Worm (Caenorhabditis elegans) whole organism, L4 larva: ENCODE measurements around the gene gad-1.

Source experiments
- F44E2.7 ChIP-seq: fragments of 200-800 bp; sonication (Bioruptor generic); IDR thresholded peaks from 2 replicates; pipeline ENCODE4 v2.1.2; 2022; ENCODE audit warnings: missing genetic modification characterization, missing compliant biosample characterization
- T20F7.1 ChIP-seq: fragments of 200-800 bp; sonication (Bioruptor generic); optimal IDR thresholded peaks from 2 replicates; lab custom pipeline; 2018; ENCODE audit warnings: mild to moderate bottlenecking, missing genetic modification characterization, missing compliant biosample characterization
- Y75B8A.6 ChIP-seq: fragments of 200-800 bp; sonication (Bioruptor generic); IDR thresholded peaks from 2 replicates; pipeline ENCODE4 v1.3.6; 2022; ENCODE audit warnings: missing genetic modification reagents, missing genetic modification characterization, missing compliant biosample characterization
- ZK337.2 ChIP-seq: fragments of 200-800 bp; sonication (Bioruptor generic); IDR thresholded peaks from 2 replicates; pipeline ENCODE4 v1.3.6; 2022; ENCODE audit warnings: missing genetic modification reagents, missing genetic modification characterization, missing compliant biosample characterization
- aha-1 ChIP-seq: fragments of 150-350 bp; peaks from one replicate; lab custom pipeline; 2014; ENCODE audit warnings: missing biosample characterization, missing genetic modification characterization
- aly-2 ChIP-seq: sonication (generic microtip); optimal IDR thresholded peaks from 2 replicates; lab custom pipeline; 2018; ENCODE audit warnings: missing biosample characterization, missing genetic modification characterization
- ama-1 ChIP-seq: fragments of 150-350 bp; optimal IDR thresholded peaks from 2 replicates; lab custom pipeline; 2014; ENCODE audit warnings: inconsistent platforms, mixed read lengths
- arid-1 ChIP-seq: fragments of 200-800 bp; sonication (Bioruptor generic); conservative IDR thresholded peaks from 2 replicates; pipeline ENCODE4 v1.3.6; 2022; ENCODE audit warnings: missing genetic modification reagents, missing genetic modification characterization, missing compliant biosample characterization
- ceh-82 ChIP-seq: sonication (generic microtip); optimal IDR thresholded peaks from 2 replicates; lab custom pipeline; 2017; ENCODE audit warnings: missing biosample characterization, missing genetic modification characterization
- ctbp-1 ChIP-seq: fragments of 200-800 bp; sonication (Bioruptor generic); IDR thresholded peaks from 2 replicates; pipeline ENCODE4 v1.3.6; 2022; ENCODE audit warnings: missing genetic modification reagents, missing genetic modification characterization, missing compliant biosample characterization
- daf-16 ChIP-seq, 3 experiments: sonication (generic microtip); optimal IDR thresholded peaks; 2 replicates each; lab custom pipeline; 2016 to 2017; ENCODE audit warnings: missing genetic modification characterization in 3 of 3, missing genetic modification reagents in 3 of 3, mild to moderate bottlenecking in 2 of 3, missing compliant biosample characterization in 2 of 3, missing biosample characterization in 1 of 3, moderate library complexity in 1 of 3
- daf-19 ChIP-seq: fragments of 200-800 bp; sonication (Bioruptor generic); conservative IDR thresholded peaks from 2 replicates; pipeline ENCODE4 v1.3.6; 2022; ENCODE audit warnings: missing genetic modification characterization, missing compliant biosample characterization
- dmd-6 ChIP-seq: fragments of 200-800 bp; sonication (Bioruptor generic); IDR thresholded peaks from 2 replicates; pipeline ENCODE4 v1.3.6; 2022; ENCODE audit warnings: missing genetic modification reagents, missing genetic modification characterization, missing compliant biosample characterization
- dve-1 ChIP-seq: sonication (generic microtip); optimal IDR thresholded peaks from 2 replicates; lab custom pipeline; 2017; ENCODE audit warnings: antibody characterized with exemption, mild to moderate bottlenecking, missing genetic modification characterization, missing compliant biosample characterization; ENCODE audit not compliant: insufficient read depth
- egl-27 ChIP-seq: sonication (generic microtip); optimal IDR thresholded peaks from 3 replicates; lab custom pipeline; 2017; ENCODE audit warnings: missing biosample characterization, missing genetic modification reagents, missing genetic modification characterization
- hif-1 ChIP-seq, 2 experiments: sonication (generic microtip); optimal IDR thresholded peaks; 2 replicates each; lab custom pipeline; 2016 to 2017; ENCODE audit warnings: missing compliant biosample characterization in 2 of 2, missing genetic modification characterization in 2 of 2, missing genetic modification reagents in 2 of 2, missing genotype in 2 of 2, mild to moderate bottlenecking in 1 of 2
- hlh-11 ChIP-seq: fragments of 200-800 bp; sonication (Bioruptor generic); optimal IDR thresholded peaks from 2 replicates; lab custom pipeline; 2018; ENCODE audit warnings: mild to moderate bottlenecking, missing genetic modification characterization, missing compliant biosample characterization
- hlh-30 ChIP-seq: sonication (generic microtip); optimal IDR thresholded peaks from 2 replicates; lab custom pipeline; 2017; ENCODE audit warnings: antibody characterized with exemption, mild to moderate bottlenecking, missing genetic modification characterization, missing compliant biosample characterization; ENCODE audit not compliant: insufficient read depth
- hmg-1.1 ChIP-seq: fragments of 200-800 bp; sonication (Bioruptor generic); IDR thresholded peaks from 2 replicates; pipeline ENCODE4 v1.3.6; 2022; ENCODE audit warnings: missing genetic modification reagents, missing genetic modification characterization, missing compliant biosample characterization
- lim-7 ChIP-seq: fragments of 200-800 bp; sonication (Bioruptor generic); IDR thresholded peaks from 2 replicates; pipeline ENCODE4 v1.3.6; 2022; ENCODE audit warnings: missing genetic modification characterization, missing compliant biosample characterization
- lin-1 ChIP-seq: fragments of 200-800 bp; sonication (Bioruptor generic); IDR thresholded peaks from 2 replicates; pipeline ENCODE4 v1.3.6; 2022; ENCODE audit warnings: missing genetic modification reagents, missing genetic modification characterization, missing compliant biosample characterization
- lin-13 ChIP-seq: fragments of 150-350 bp; optimal IDR thresholded peaks from 2 replicates; lab custom pipeline; 2014; ENCODE audit warnings: missing biosample characterization, missing genetic modification reagents, missing genetic modification characterization
- lin-15B ChIP-seq: fragments of 150-350 bp; sonication (generic microtip); optimal IDR thresholded peaks from 3 replicates; lab custom pipeline; 2014; ENCODE audit warnings: missing biosample characterization, missing genetic modification characterization
- lin-29 ChIP-seq: fragments of 200-800 bp; sonication (Bioruptor generic); IDR thresholded peaks from 2 replicates; pipeline ENCODE4 v1.3.6; 2022; ENCODE audit warnings: missing genetic modification reagents, missing genetic modification characterization, missing compliant biosample characterization
- lin-38 ChIP-seq: fragments of 200-800 bp; sonication (Bioruptor generic); IDR thresholded peaks from 2 replicates; pipeline ENCODE4 v1.3.6; 2022; ENCODE audit warnings: missing genetic modification reagents, missing genetic modification characterization, missing compliant biosample characterization
- madf-5 ChIP-seq, 2 experiments: fragments of 200-800 bp; sonication (Bioruptor generic); IDR thresholded peaks; 2 replicates each; pipeline ENCODE4 v1.3.6; 2022; ENCODE audit warnings: missing compliant biosample characterization in 2 of 2, missing genetic modification characterization in 2 of 2
- mep-1 ChIP-seq: fragments of 150-350 bp; sonication (generic microtip); optimal IDR thresholded peaks from 3 replicates; lab custom pipeline; 2014; ENCODE audit warnings: missing biosample characterization, missing genetic modification characterization
- mes-2 ChIP-seq: sonication (generic microtip); optimal IDR thresholded peaks from 2 replicates; lab custom pipeline; 2016; ENCODE audit warnings: missing genotype, mild to moderate bottlenecking, missing genetic modification characterization, missing compliant biosample characterization; ENCODE audit not compliant: poor library complexity, severe bottlenecking
- nhr-10 ChIP-seq: fragments of 150-350 bp; optimal IDR thresholded peaks from 2 replicates; lab custom pipeline; 2014; ENCODE audit warnings: missing biosample characterization, missing genetic modification characterization
- nhr-102 ChIP-seq: sonication (generic microtip); optimal IDR thresholded peaks from 2 replicates; lab custom pipeline; 2016; ENCODE audit warnings: mild to moderate bottlenecking, missing genetic modification characterization, moderate library complexity, missing compliant biosample characterization
- nhr-237 ChIP-seq: sonication (generic microtip); optimal IDR thresholded peaks from 2 replicates; lab custom pipeline; 2017; ENCODE audit warnings: missing biosample characterization, missing genetic modification characterization
- nhr-28 ChIP-seq: fragments of 150-350 bp; optimal IDR thresholded peaks from 2 replicates; lab custom pipeline; 2014; ENCODE audit warnings: missing biosample characterization, missing genetic modification characterization
- nhr-41 ChIP-seq: fragments of 200-800 bp; sonication (Bioruptor generic); IDR thresholded peaks from 2 replicates; pipeline ENCODE4 v1.3.6; 2022; ENCODE audit warnings: missing genetic modification reagents, missing genetic modification characterization, missing compliant biosample characterization
- nhr-48 ChIP-seq: sonication (generic microtip); optimal IDR thresholded peaks from 2 replicates; lab custom pipeline; 2016; ENCODE audit warnings: mild to moderate bottlenecking, missing genetic modification characterization, missing compliant biosample characterization
- nhr-76 ChIP-seq: fragments of 150-350 bp; optimal IDR thresholded peaks from 2 replicates; lab custom pipeline; 2014; ENCODE audit warnings: missing biosample characterization, missing genetic modification characterization
- nhr-77 ChIP-seq: fragments of 150-350 bp; optimal IDR thresholded peaks from 2 replicates; lab custom pipeline; 2014; ENCODE audit warnings: missing biosample characterization, missing genetic modification characterization
- pha-4 ChIP-seq, 2 experiments: fragments of 150-350 bp in 1 of 2; fragments of 200-800 bp in 1 of 2; sonication (Bioruptor generic) in 1 of 2; IDR thresholded peaks in 1 of 2; optimal IDR thresholded peaks in 1 of 2; 2 replicates each; pipeline versions ENCODE4 v1.3.6 to Lab custom; 2014 to 2022; ENCODE audit warnings: missing genetic modification characterization in 2 of 2, missing genetic modification reagents in 2 of 2, missing biosample characterization in 1 of 2, missing compliant biosample characterization in 1 of 2
- php-3 ChIP-seq: fragments of 200-800 bp; sonication (Bioruptor generic); IDR thresholded peaks from 2 replicates; pipeline ENCODE4 v1.3.6; 2022; ENCODE audit warnings: missing genetic modification reagents, missing genetic modification characterization, missing compliant biosample characterization
- pqm-1 ChIP-seq: sonication (generic microtip); optimal IDR thresholded peaks from 2 replicates; lab custom pipeline; 2017; ENCODE audit warnings: missing biosample characterization, missing genetic modification characterization
- set-16 ChIP-seq: fragments of 200-800 bp; sonication (Bioruptor generic); IDR thresholded peaks from 2 replicates; pipeline ENCODE4 v1.3.6; 2022; ENCODE audit warnings: missing genetic modification reagents, missing genetic modification characterization, missing compliant biosample characterization
- spr-1 ChIP-seq: sonication (generic microtip); optimal IDR thresholded peaks from 2 replicates; lab custom pipeline; 2016; ENCODE audit warnings: mild to moderate bottlenecking, missing genetic modification characterization, missing compliant biosample characterization
- tra-1 ChIP-seq: fragments of 200-800 bp; sonication (Bioruptor generic); IDR thresholded peaks from 2 replicates; pipeline ENCODE4 v1.3.6; 2022; ENCODE audit warnings: missing genetic modification reagents, missing genetic modification characterization, missing compliant biosample characterization
- unc-130 ChIP-seq: sonication (generic microtip); optimal IDR thresholded peaks from 2 replicates; lab custom pipeline; 2016; ENCODE audit warnings: missing genetic modification reagents, missing genetic modification characterization, missing compliant biosample characterization
- unc-39 ChIP-seq: sonication (generic microtip); optimal IDR thresholded peaks from 2 replicates; lab custom pipeline; 2017; ENCODE audit warnings: missing biosample characterization, missing genetic modification characterization
- unc-62 ChIP-seq, 3 experiments: fragments of 150-350 bp in 1 of 3; sonication (generic microtip); optimal IDR thresholded peaks in 2 of 3; peaks in 1 of 3; 1 replicate in 1 of 3; 2 replicates in 2 of 3; lab custom pipeline; 2014 to 2017; ENCODE audit warnings: missing biosample characterization in 3 of 3, missing genetic modification characterization in 3 of 3, missing genetic modification reagents in 3 of 3, missing genotype in 1 of 3
- zfp-3 ChIP-seq: fragments of 200-800 bp; sonication (Bioruptor generic); conservative IDR thresholded peaks from 2 replicates; pipeline ENCODE4 v1.3.6; 2022; ENCODE audit warnings: missing genetic modification reagents, missing genetic modification characterization, missing compliant biosample characterization
- zip-11 ChIP-seq: fragments of 200-800 bp; sonication (Bioruptor generic); IDR thresholded peaks from 2 replicates; pipeline ENCODE4 v1.3.6; 2022; ENCODE audit warnings: missing genetic modification characterization, missing compliant biosample characterization

The gad-1 gene

ce11 chrV:6407587-6407986 lies 25.7 kb downstream of the gad-1 start:
- TF ChIP-seq unc-62 (GFP tag; optimal IDR thresholded peaks at IDR 0.05 in 1 of 2; lab: Kevin White, UChicago) = no peak
- no peak for TF ChIP-seq unc-62 (tag; optimal IDR thresholded peaks at IDR 0.05; lab: Kevin White, UChicago)
- TF ChIP-seq mes-2 = peak; percentile 43
- peak; percentile 5 for TF ChIP-seq nhr-102 (tag; lab: Kevin White, UChicago)
- peak; percentile 34 for TF ChIP-seq pqm-1 (tag; lab: Kevin White, UChicago)
- TF ChIP-seq dmd-6 (GFP tag; lab: Robert Waterston, UW) = peak; percentile 34
- TF ChIP-seq egl-27 (tag; lab: Kevin White, UChicago) = no peak
- TF ChIP-seq lin-1 (GFP tag; lab: Robert Waterston, UW) = no peak
- peak; percentile 73 for TF ChIP-seq dve-1 (tag; lab: Kevin White, UChicago)
- no peak for TF ChIP-seq hlh-30 (tag; lab: Kevin White, UChicago)
- no peak for TF ChIP-seq arid-1
- TF ChIP-seq php-3 (GFP tag; lab: Robert Waterston, UW) = peak; percentile 93
- TF ChIP-seq nhr-28 (tag; lab: Kevin White, UChicago) = peak; percentile 84
- TF ChIP-seq hlh-11 (tag; lab: Kevin White, UChicago) = peak; percentile 63
- TF ChIP-seq zip-11 = no peak
- TF ChIP-seq daf-16 (GFP tag; optimal IDR thresholded peaks at IDR 0.05; lab: Kevin White, UChicago) = no peak
- TF ChIP-seq daf-16 (tag; optimal IDR thresholded peaks at IDR 0.05; lab: Kevin White, UChicago) = peak; percentile 87

- TF ChIP-seq hif-1 (tag; optimal IDR thresholded peaks at IDR 0.05; lab: Kevin White, UChicago) (no peak), set-16 (GFP tag; lab: Robert Waterston, UW) (no peak), nhr-76 (no peak), mep-1 (peak; percentile 59), nhr-48 (tag; lab: Kevin White, UChicago) (no peak), egl-27 (tag; lab: Kevin White, UChicago) (no peak), lin-1 (GFP tag; lab: Robert Waterston, UW) (0 out of 2 replicates have a peak, but pooled peaks have one; percentile 16), nhr-10 (tag; lab: Kevin White, UChicago) (peak; percentile 55), aha-1 (peak; percentile 3), ctbp-1 (GFP tag; lab: Robert Waterston, UW) (no peak), lim-7 (GFP tag; lab: Robert Waterston, UW) (peak; percentile 19; the same call in 1 of the 2 replicates), dve-1 (tag; lab: Kevin White, UChicago) (peak; percentile 59), unc-130 (GFP tag; lab: Kevin White, UChicago) (no peak), daf-19 (GFP tag; lab: Robert Waterston, UW) (no peak), zfp-3 (GFP tag; lab: Robert Waterston, UW) (peak; percentile 75), nhr-237 (tag; lab: Kevin White, UChicago) (no peak), lin-15B (no peak), unc-39 (tag; lab: Kevin White, UChicago) (no peak), lin-13 (GFP tag; lab: Kevin White, UChicago) (no peak), php-3 (GFP tag; lab: Robert Waterston, UW) (no peak), ceh-82 (tag; lab: Kevin White, UChicago) (no peak), pha-4 (GFP tag; IDR thresholded peaks at IDR 0.05; lab: Robert Waterston, UW) (0 out of 2 replicates have a peak, but pooled peaks have one; percentile 20), pha-4 (tag; optimal IDR thresholded peaks at IDR 0.05; lab: Kevin White, UChicago) (no peak), nhr-77 (tag; lab: Kevin White, UChicago) (peak; percentile 49), F44E2.7 (GFP tag; lab: Robert Waterston, UW) (no peak), pqm-1 (tag; lab: Kevin White, UChicago) (peak; percentile 14), aly-2 (tag; lab: Kevin White, UChicago) (peak; percentile 77), nhr-41 (GFP tag; lab: Robert Waterston, UW) (no peak), ama-1 (lab: Kevin White, UChicago) (no peak), hmg-1.1 (GFP tag; lab: Robert Waterston, UW) (no peak), madf-5 (GFP tag; IDR thresholded peaks at IDR 0.05; lab: Robert Waterston, UW) (no peak), lin-29 (GFP tag; lab: Robert Waterston, UW) (no peak), Y75B8A.6 (GFP tag; lab: Robert Waterston, UW) (peak; percentile 77), ZK337.2 (GFP tag; lab: Robert Waterston, UW) (no peak), tra-1 (peak; percentile 12; the same call in 1 of the 2 replicates), lin-38 (GFP tag; lab: Robert Waterston, UW) (peak; percentile 42), T20F7.1 (GFP tag; lab: Kevin White, UChicago) (peak; percentile 55), spr-1 (no peak)
Measured at ce11 chrV:6400950-6401551, 32.2 kb downstream of the gad-1 start.
